Fruit fly (Drosophila melanogaster) whole organism, embryonic: Measurements from ENCODE around the gene M6.

Source experiments
- Bteb2 ChIP-seq: fragments of 200-800 bp; sonication (Bioruptor generic); optimal IDR thresholded peaks from 2 replicates; lab custom pipeline; 2016; ENCODE audit warnings: missing biosample characterization, missing genetic modification characterization
- CG1024 ChIP-seq: fragments of 200-800 bp; sonication (Bioruptor generic); IDR thresholded peaks from 2 replicates; pipeline ENCODE4 v1.3.6; 2022; ENCODE audit warnings: missing biosample characterization, missing genetic modification characterization
- CG10543 ChIP-seq: fragments of 200-800 bp; sonication (Bioruptor generic); optimal IDR thresholded peaks from 3 replicates; lab custom pipeline; 2017; ENCODE audit warnings: missing biosample characterization, mild to moderate bottlenecking, missing genetic modification characterization, moderate library complexity
- CG10979 ChIP-seq: fragments of 200-800 bp; sonication (Bioruptor generic); optimal IDR thresholded peaks from 2 replicates; lab custom pipeline; 2018; ENCODE audit warnings: missing biosample characterization, mild to moderate bottlenecking, missing genetic modification characterization, moderate library complexity
- CG11695 ChIP-seq: fragments of 200-800 bp; sonication (Bioruptor generic); IDR thresholded peaks from 3 replicates; pipeline ENCODE4 v1.3.6; 2022; ENCODE audit warnings: missing biosample characterization, missing genetic modification characterization
- CG13287 ChIP-seq: fragments of 200-800 bp; sonication (Bioruptor generic); IDR thresholded peaks from 2 replicates; pipeline ENCODE4 v1.3.6; 2022; ENCODE audit warnings: missing biosample characterization, missing genetic modification characterization; ENCODE audit not compliant: partially characterized antibody
- CG14441 ChIP-seq: fragments of 200-800 bp; sonication (Bioruptor generic); IDR thresholded peaks from 2 replicates; pipeline ENCODE4 v1.3.6; 2022; ENCODE audit warnings: missing biosample characterization, missing genetic modification characterization
- CG1603 ChIP-seq: fragments of 200-800 bp; sonication (Bioruptor generic); optimal IDR thresholded peaks from 2 replicates; lab custom pipeline; 2019; ENCODE audit warnings: missing biosample characterization, mild to moderate bottlenecking, missing genetic modification characterization, moderate library complexity
- CG16815 ChIP-seq: fragments of 200-800 bp; sonication (Bioruptor generic); optimal IDR thresholded peaks from 3 replicates; lab custom pipeline; 2017; ENCODE audit warnings: missing biosample characterization, mild to moderate bottlenecking, missing genetic modification characterization
- CG17612 ChIP-seq: fragments of 200-800 bp; sonication (Bioruptor generic); IDR thresholded peaks from 2 replicates; pipeline ENCODE4 v1.3.6; 2022; ENCODE audit warnings: missing biosample characterization, missing genetic modification characterization
- CG2889 ChIP-seq: fragments of 200-800 bp; sonication (Bioruptor generic); IDR thresholded peaks from 3 replicates; pipeline ENCODE4 v1.3.6; 2022; ENCODE audit warnings: missing biosample characterization, missing genetic modification characterization
- CG33213 ChIP-seq: fragments of 200-800 bp; sonication (Bioruptor generic); optimal IDR thresholded peaks from 3 replicates; lab custom pipeline; 2016; ENCODE audit warnings: missing biosample characterization, missing genetic modification characterization
- CG34376 ChIP-seq: fragments of 200-800 bp; sonication (Bioruptor generic); optimal IDR thresholded peaks from 2 replicates; lab custom pipeline; 2018; ENCODE audit warnings: missing biosample characterization, mild to moderate bottlenecking, missing genetic modification characterization
- CG42726 ChIP-seq: fragments of 200-800 bp; sonication (Bioruptor generic); IDR thresholded peaks from 2 replicates; pipeline ENCODE4 v1.3.6; 2022; ENCODE audit warnings: missing biosample characterization, missing genetic modification characterization; ENCODE audit not compliant: partially characterized antibody
- CG4328 ChIP-seq: fragments of 200-800 bp; sonication (Bioruptor generic); optimal IDR thresholded peaks from 3 replicates; lab custom pipeline; 2017; ENCODE audit warnings: missing biosample characterization, missing genetic modification reagents, missing genetic modification characterization
- CG6689 ChIP-seq: fragments of 200-800 bp; sonication (Bioruptor generic); IDR thresholded peaks from 2 replicates; pipeline ENCODE4 v1.3.6; 2022; ENCODE audit warnings: missing biosample characterization, missing genetic modification characterization
- CG7372 ChIP-seq: fragments of 200-800 bp; sonication (Bioruptor generic); IDR thresholded peaks from 2 replicates; pipeline ENCODE4 v1.3.6; 2022; ENCODE audit warnings: missing biosample characterization, missing genetic modification characterization
- CG8924 ChIP-seq: fragments of 200-800 bp; optimal IDR thresholded peaks from 3 replicates; lab custom pipeline; 2019; ENCODE audit warnings: missing biosample characterization, mild to moderate bottlenecking, missing genetic modification characterization, moderate library complexity
- CG9215 ChIP-seq: fragments of 200-800 bp; sonication (Bioruptor generic); IDR thresholded peaks from 2 replicates; pipeline ENCODE4 v1.3.6; 2022; ENCODE audit warnings: missing biosample characterization, missing genetic modification characterization
- CG9727 ChIP-seq: fragments of 200-800 bp; sonication (Bioruptor generic); optimal IDR thresholded peaks from 3 replicates; lab custom pipeline; 2017; ENCODE audit warnings: missing biosample characterization, mild to moderate bottlenecking, missing genetic modification characterization
- CG9932 ChIP-seq: fragments of 200-800 bp; sonication (Bioruptor generic); IDR thresholded peaks from 2 replicates; pipeline ENCODE4 v1.3.6; 2022; ENCODE audit warnings: missing biosample characterization, missing genetic modification characterization
- Doc3 ChIP-seq: fragments of 200-800 bp; sonication (Bioruptor generic); IDR thresholded peaks from 3 replicates; pipeline ENCODE4 v1.3.6; 2022; ENCODE audit warnings: missing biosample characterization, missing genetic modification characterization; ENCODE audit not compliant: partially characterized antibody
- H15 ChIP-seq: fragments of 200-800 bp; sonication (Bioruptor generic); IDR thresholded peaks from 3 replicates; pipeline ENCODE4 v1.3.6; 2022; ENCODE audit warnings: missing biosample characterization, missing genetic modification characterization
- HLH4C ChIP-seq: fragments of 200-800 bp; sonication (Bioruptor generic); IDR thresholded peaks from 3 replicates; pipeline ENCODE4 v1.3.6; 2022; ENCODE audit warnings: missing biosample characterization, missing genetic modification characterization; ENCODE audit not compliant: partially characterized antibody
- Jarid2 ChIP-seq: fragments of 200-800 bp; sonication (Bioruptor generic); optimal IDR thresholded peaks from 3 replicates; lab custom pipeline; 2017; ENCODE audit warnings: mild to moderate bottlenecking, missing biosample characterization, missing genetic modification reagents, missing genetic modification characterization
- Mad ChIP-seq: fragments of 200-800 bp; sonication (Bioruptor generic); optimal IDR thresholded peaks from 2 replicates; lab custom pipeline; 2016; ENCODE audit warnings: missing biosample characterization, missing genetic modification characterization
- Oli ChIP-seq: fragments of 200-800 bp; sonication (Bioruptor generic); optimal IDR thresholded peaks from 2 replicates; lab custom pipeline; 2018; ENCODE audit warnings: missing biosample characterization, mild to moderate bottlenecking, missing genetic modification characterization, moderate library complexity
- Xrp1 ChIP-seq: fragments of 200-800 bp; sonication (Bioruptor generic); IDR thresholded peaks from 2 replicates; pipeline ENCODE4 v1.3.6; 2022; ENCODE audit warnings: missing biosample characterization, missing genetic modification characterization
- amos ChIP-seq: fragments of 200-800 bp; sonication (Bioruptor generic); IDR thresholded peaks from 2 replicates; pipeline ENCODE4 v1.3.6; 2022; ENCODE audit warnings: missing biosample characterization, missing genetic modification characterization; ENCODE audit not compliant: partially characterized antibody
- bcd ChIP-seq: fragments of 200-800 bp; sonication (Bioruptor generic); optimal IDR thresholded peaks from 2 replicates; lab custom pipeline; 2017; ENCODE audit warnings: missing biosample characterization, mild to moderate bottlenecking, missing genetic modification characterization
- da ChIP-seq: fragments of 200-800 bp; sonication (Bioruptor generic); optimal IDR thresholded peaks from 2 replicates; lab custom pipeline; 2016; ENCODE audit warnings: missing biosample characterization, missing genetic modification characterization
- danr ChIP-seq: fragments of 200-800 bp; sonication (Bioruptor generic); IDR thresholded peaks from 2 replicates; pipeline ENCODE4 v1.3.6; 2022; ENCODE audit warnings: missing biosample characterization, missing genetic modification characterization
- dpn ChIP-seq, 2 experiments: fragments of 200-800 bp; sonication (Bioruptor generic); optimal IDR thresholded peaks; 3 replicates each; lab custom pipeline; 2016; ENCODE audit warnings: missing biosample characterization in 2 of 2, missing genetic modification characterization in 2 of 2
- esg ChIP-seq: fragments of 200-800 bp; sonication (Bioruptor generic); conservative IDR thresholded peaks from 2 replicates; pipeline ENCODE4 v1.3.6; 2022; ENCODE audit warnings: missing biosample characterization, missing genetic modification characterization
- eyg ChIP-seq: fragments of 200-800 bp; sonication (Bioruptor generic); optimal IDR thresholded peaks from 3 replicates; lab custom pipeline; 2016; ENCODE audit warnings: missing biosample characterization, missing genetic modification characterization
- fu2 ChIP-seq: fragments of 200-800 bp; sonication (Bioruptor generic); optimal IDR thresholded peaks from 2 replicates; lab custom pipeline; 2016; ENCODE audit warnings: missing biosample characterization, missing genetic modification characterization
- ham ChIP-seq: fragments of 200-800 bp; sonication (Bioruptor generic); IDR thresholded peaks from 2 replicates; pipeline ENCODE4 v1.3.6; 2022; ENCODE audit warnings: missing biosample characterization, missing genetic modification characterization
- hkb ChIP-seq, 2 experiments: fragments of 200-800 bp in 1 of 2; fragments of >200 bp in 1 of 2; sonication (Bioruptor generic) in 1 of 2; IDR thresholded peaks in 1 of 2; optimal IDR thresholded peaks in 1 of 2; 2 replicates each; pipeline versions ENCODE4 v1.3.6 to Lab custom; 2017 to 2022; ENCODE audit warnings: missing biosample characterization in 1 of 2, missing genetic modification characterization in 1 of 2
- hth ChIP-seq: fragments of >200 bp; optimal IDR thresholded peaks from 2 replicates; lab custom pipeline; 2017; ENCODE audit warnings: inconsistent platforms
- ind ChIP-seq: fragments of 200-800 bp; sonication (Bioruptor generic); optimal IDR thresholded peaks from 3 replicates; lab custom pipeline; 2016; ENCODE audit warnings: missing biosample characterization, missing genetic modification characterization
- pb ChIP-seq: fragments of 200-800 bp; sonication (Bioruptor generic); optimal IDR thresholded peaks from 3 replicates; lab custom pipeline; 2016; ENCODE audit warnings: missing biosample characterization, missing genetic modification characterization
- pfk ChIP-seq: fragments of 200-800 bp; sonication (Bioruptor generic); optimal IDR thresholded peaks from 2 replicates; lab custom pipeline; 2018; ENCODE audit warnings: missing biosample characterization, mild to moderate bottlenecking, missing genetic modification characterization, moderate library complexity
- pnt ChIP-seq: fragments of 200-800 bp; sonication (Bioruptor generic); optimal IDR thresholded peaks from 3 replicates; lab custom pipeline; 2016; ENCODE audit warnings: missing biosample characterization, missing genetic modification characterization
- ranshi ChIP-seq: fragments of 200-800 bp; sonication (Bioruptor generic); IDR thresholded peaks from 2 replicates; pipeline ENCODE4 v1.3.6; 2022; ENCODE audit warnings: missing biosample characterization, missing genetic modification characterization
- sens-2 ChIP-seq: fragments of 200-800 bp; sonication (Bioruptor generic); IDR thresholded peaks from 2 replicates; pipeline ENCODE4 v1.3.6; 2022; ENCODE audit warnings: missing biosample characterization, missing genetic modification characterization
- sim ChIP-seq: fragments of 200-800 bp; sonication (Bioruptor generic); IDR thresholded peaks from 2 replicates; pipeline ENCODE4 v1.3.6; 2022; ENCODE audit warnings: missing biosample characterization, missing genetic modification characterization
- sisA ChIP-seq: fragments of 200-800 bp; sonication (Bioruptor generic); IDR thresholded peaks from 2 replicates; pipeline ENCODE4 v1.3.6; 2022; ENCODE audit warnings: missing biosample characterization, missing genetic modification characterization
- slbo ChIP-seq: fragments of 200-800 bp; sonication (Bioruptor generic); IDR thresholded peaks from 2 replicates; pipeline ENCODE4 v1.3.6; 2022; ENCODE audit warnings: missing biosample characterization, missing genetic modification characterization
- toy ChIP-seq: fragments of 200-800 bp; sonication (Bioruptor generic); IDR thresholded peaks from 2 replicates; pipeline ENCODE4 v1.3.6; 2022; ENCODE audit warnings: missing biosample characterization, missing genetic modification characterization
- unc-4 ChIP-seq: fragments of 200-800 bp; sonication (Bioruptor generic); IDR thresholded peaks from 2 replicates; pipeline ENCODE4 v1.3.6; 2022; ENCODE audit warnings: missing biosample characterization, missing genetic modification characterization; ENCODE audit not compliant: partially characterized antibody
- zen2 ChIP-seq: fragments of 200-800 bp; sonication (Bioruptor generic); IDR thresholded peaks from 3 replicates; pipeline ENCODE4 v1.3.6; 2022; ENCODE audit warnings: missing biosample characterization, missing genetic modification characterization; ENCODE audit not compliant: partially characterized antibody
- zf30C ChIP-seq: fragments of 200-800 bp; sonication (Bioruptor generic); optimal IDR thresholded peaks from 3 replicates; lab custom pipeline; 2018; ENCODE audit warnings: missing biosample characterization, mild to moderate bottlenecking, missing genetic modification characterization

M6 gene

DNA sequence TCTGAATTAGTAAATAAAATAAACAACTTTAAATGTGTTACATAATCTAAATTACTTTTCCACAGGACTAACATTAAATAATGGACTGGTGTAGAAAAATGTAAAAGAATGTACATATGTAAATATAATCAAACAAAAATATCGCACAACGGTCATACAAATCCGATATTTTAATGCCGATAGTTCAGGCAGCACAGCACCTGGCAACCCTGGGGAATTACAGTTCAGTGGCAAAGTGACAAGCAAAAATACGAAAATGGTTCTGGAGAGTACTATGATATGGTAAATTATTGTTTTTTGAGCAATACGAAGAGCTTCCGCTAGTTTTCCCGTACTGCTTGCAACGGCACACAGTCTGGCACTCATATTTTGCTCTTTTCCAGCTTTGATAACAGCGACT is 29.2 kb downstream of the M6 start, which contains the start of gene Rpn10 (continued):
- TF ChIP-seq CG9727 (GFP tag; lab: Kevin White, UChicago) (no peak), sim (no peak), Mad (GFP tag; lab: Kevin White, UChicago) (no peak), CG2889 (GFP tag; lab: Robert Waterston, UW) (no peak), CG34376 (GFP tag; lab: Kevin White, UChicago) (no peak), CG8924 (tag; lab: Kevin White, UChicago) (no peak), CG42726 (GFP tag; lab: Robert Waterston, UW) (peak; percentile 98), CG10543 (GFP tag; lab: Kevin White, UChicago) (no peak), CG10979 (peak; percentile 8), Xrp1 (GFP tag; lab: Robert Waterston, UW) (no peak), CG1603 (tag; lab: Kevin White, UChicago) (peak; percentile 83), Bteb2 (GFP tag; lab: Kevin White, UChicago) (no peak), HLH4C (peak; percentile 95), CG4328 (GFP tag; lab: Kevin White, UChicago) (no peak), CG6689 (no peak), esg (GFP tag; lab: Robert Waterston, UW) (no peak), zf30C (peak; percentile 78), CG9932 (no peak), Oli (no peak), Doc3 (GFP tag; lab: Robert Waterston, UW) (peak; percentile 94), eyg (GFP tag; lab: Kevin White, UChicago) (no peak), zen2 (GFP tag; lab: Robert Waterston, UW) (peak; percentile 96), danr (GFP tag; lab: Robert Waterston, UW) (no peak), CG11695 (GFP tag; lab: Robert Waterston, UW) (no peak), ranshi (no peak), hth (no peak), H15 (GFP tag; lab: Robert Waterston, UW) (no peak), CG1024 (GFP tag; lab: Robert Waterston, UW) (no peak), da (GFP tag; lab: Kevin White, UChicago) (no peak), pnt (no peak), unc-4 (GFP tag; lab: Robert Waterston, UW) (peak; percentile 97), CG13287 (GFP tag; lab: Robert Waterston, UW) (peak; percentile 98), ham (GFP tag; lab: Robert Waterston, UW) (no peak), bcd (GFP tag; lab: Kevin White, UChicago) (no peak), CG7372 (GFP tag; lab: Robert Waterston, UW) (no peak), hkb (optimal IDR thresholded peaks at IDR 0.05; lab: Kevin White, UChicago) (no peak), hkb (GFP tag; IDR thresholded peaks at IDR 0.05; lab: Robert Waterston, UW) (no peak; the same call in 1 of the 2 replicates), toy (GFP tag; lab: Robert Waterston, UW) (no peak), CG9215 (GFP tag; lab: Robert Waterston, UW) (no peak), CG14441 (GFP tag; lab: Robert Waterston, UW) (no peak), sens-2 (GFP tag; lab: Robert Waterston, UW) (no peak), CG16815 (GFP tag; lab: Kevin White, UChicago) (no peak), pfk (GFP tag; lab: Kevin White, UChicago) (peak; percentile 69), dpn (GFP tag; optimal IDR thresholded peaks at IDR 0.05; lab: Kevin White, UChicago) (peak in 1 of 2 experiments; percentile 28), fu2 (GFP tag; lab: Kevin White, UChicago) (no peak), pb (GFP tag; lab: Kevin White, UChicago) (no peak), slbo (GFP tag; lab: Robert Waterston, UW) (no peak), ind (GFP tag; lab: Kevin White, UChicago) (peak; percentile 4), CG17612 (no peak), amos (GFP tag; lab: Robert Waterston, UW) (peak; percentile 99), Jarid2 (GFP tag; lab: Kevin White, UChicago) (no peak), sisA (GFP tag; lab: Robert Waterston, UW) (no peak), CG33213 (GFP tag; lab: Kevin White, UChicago) (peak; percentile 73)
